Worm (Caenorhabditis elegans) whole organism, L4/young adult: ENCODE results near the gene K08E7.8.

ENCODE experiments used
- W03F9.2 ChIP-seq: fragments of 150-350 bp; optimal IDR thresholded peaks from 2 replicates; lab custom pipeline; 2014; ENCODE audit warnings: missing biosample characterization, missing genetic modification characterization
- dao-5 ChIP-seq: sonication (generic microtip); optimal IDR thresholded peaks from 2 replicates; lab custom pipeline; 2016; ENCODE audit warnings: missing genotype, missing genetic modification characterization, moderate library complexity, missing compliant biosample characterization
- him-1 ChIP-seq: sonication (generic microtip); optimal IDR thresholded peaks from 2 replicates; lab custom pipeline; 2016; ENCODE audit warnings: missing genotype, missing genetic modification reagents, missing genetic modification characterization, missing compliant biosample characterization

K08E7.8 gene

ce11 chrIV:12551944-12552343 is 33.9 kb downstream of the K08E7.8 start:
- no peak for TF ChIP-seq W03F9.2 (tag; lab: Kevin White, UChicago)
- TF ChIP-seq him-1 (tag; lab: Kevin White, UChicago): no peak
- TF ChIP-seq dao-5 (tag; lab: Kevin White, UChicago): no peak

ce11 chrIV:12549014-12549413 is 36.9 kb downstream of the K08E7.8 start:
- no peak for TF ChIP-seq him-1 (tag; lab: Kevin White, UChicago)
- no peak for TF ChIP-seq dao-5 (tag; lab: Kevin White, UChicago)
- TF ChIP-seq W03F9.2 (tag; lab: Kevin White, UChicago): no peak

ce11 chrIV:12547824-12548223 is 38.0 kb downstream of the K08E7.8 start, which contains the start of gene ipmk-1:
ipmk-1 (plus strand) TSS chrIV:12548124.
- TF ChIP-seq W03F9.2 (tag; lab: Kevin White, UChicago) (no peak), dao-5 (tag; lab: Kevin White, UChicago) (no peak), him-1 (tag; lab: Kevin White, UChicago) (no peak)

ce11 chrIV:12545902-12546301 is 40.0 kb downstream of the K08E7.8 start:
- TF ChIP-seq him-1 (tag; lab: Kevin White, UChicago) (no peak), W03F9.2 (tag; lab: Kevin White, UChicago) (no peak), dao-5 (tag; lab: Kevin White, UChicago) (no peak)

ce11 chrIV:12545393-12545792 is 40.5 kb downstream of the K08E7.8 start:
- TF ChIP-seq W03F9.2 (tag; lab: Kevin White, UChicago) (no peak), dao-5 (tag; lab: Kevin White, UChicago) (no peak), him-1 (tag; lab: Kevin White, UChicago) (no peak)

ce11 chrIV:12544624-12545023 is 41.2 kb downstream of the K08E7.8 start:
- TF ChIP-seq W03F9.2 (tag; lab: Kevin White, UChicago): no peak
- TF ChIP-seq dao-5 (tag; lab: Kevin White, UChicago): no peak
- TF ChIP-seq him-1 (tag; lab: Kevin White, UChicago): no peak

- TF ChIP-seq him-1 (tag; lab: Kevin White, UChicago): no peak
Observed at ce11 chrIV:12542011-12542410, 43.9 kb downstream of the K08E7.8 start, which contains the start of gene ham-1. ham-1 (plus strand) TSS chrIV:12542183.

ce11 chrIV:12540242-12540641 is 45.6 kb downstream of the K08E7.8 start:
- TF ChIP-seq dao-5 (tag; lab: Kevin White, UChicago) (no peak), him-1 (tag; lab: Kevin White, UChicago) (no peak), W03F9.2 (tag; lab: Kevin White, UChicago) (no peak)

ce11 chrIV:12537694-12538093 is 48.2 kb downstream of the K08E7.8 start:
- TF ChIP-seq him-1 (tag; lab: Kevin White, UChicago): no peak
- no peak for TF ChIP-seq dao-5 (tag; lab: Kevin White, UChicago)
- TF ChIP-seq W03F9.2 (tag; lab: Kevin White, UChicago): no peak

ce11 chrIV:12536358-12536757 is 49.5 kb downstream of the K08E7.8 start:
- TF ChIP-seq him-1 (tag; lab: Kevin White, UChicago): no peak
- no peak for TF ChIP-seq W03F9.2 (tag; lab: Kevin White, UChicago)
- no peak for TF ChIP-seq dao-5 (tag; lab: Kevin White, UChicago)
